Worm (Caenorhabditis elegans) whole organism, L1 larva: ENCODE measurements around the gene hsb-1.

Experiments used
- Y116A8C.19 ChIP-seq: sonication (generic microtip); optimal IDR thresholded peaks from 2 replicates; lab custom pipeline; 2016; ENCODE audit warnings: missing compliant biosample characterization, missing genetic modification characterization, borderline replicate concordance
- aly-2 ChIP-seq: fragments of 150-350 bp; optimal IDR thresholded peaks from 2 replicates; lab custom pipeline; 2014; ENCODE audit warnings: missing biosample characterization, missing genetic modification characterization
- dpl-1 ChIP-seq, 3 experiments: fragments of 150-350 bp in 2 of 3; sonication (generic microtip) in 1 of 3; optimal IDR thresholded peaks; 2 replicates each; lab custom pipeline; 2014 to 2017; ENCODE audit warnings: missing biosample characterization in 3 of 3, missing genetic modification characterization in 3 of 3, missing genetic modification reagents in 3 of 3
- jun-1 ChIP-seq: fragments of 150-350 bp; optimal IDR thresholded peaks from 2 replicates; lab custom pipeline; 2014; ENCODE audit warnings: missing biosample characterization, missing genetic modification reagents, missing genetic modification characterization
- mdl-1 ChIP-seq, 2 experiments: fragments of 150-350 bp; optimal IDR thresholded peaks; 2 replicates each; lab custom pipeline; 2014 to 2017; ENCODE audit warnings: missing biosample characterization in 2 of 2, missing genetic modification characterization in 2 of 2, inconsistent platforms in 1 of 2
- nhr-12 ChIP-seq: sonication (generic microtip); optimal IDR thresholded peaks from 2 replicates; lab custom pipeline; 2017; ENCODE audit warnings: missing biosample characterization, missing genetic modification characterization
- nhr-237 ChIP-seq: fragments of 150-350 bp; optimal IDR thresholded peaks from 2 replicates; lab custom pipeline; 2014; ENCODE audit warnings: missing biosample characterization, missing genetic modification characterization
- skn-1 ChIP-seq: fragments of 150-350 bp; optimal IDR thresholded peaks from 2 replicates; lab custom pipeline; 2014; ENCODE audit warnings: missing biosample characterization, missing genetic modification characterization
- swsn-7 ChIP-seq: sonication (generic microtip); optimal IDR thresholded peaks from 2 replicates; lab custom pipeline; 2016; ENCODE audit warnings: missing genetic modification characterization, missing compliant biosample characterization

ce11 chrIV:12565933-12566540, 989 bp downstream of the hsb-1 start, which contains the start of gene eak-7:
- TF ChIP-seq aly-2 (tag; lab: Kevin White, UChicago) (no peak), jun-1 (tag; lab: Kevin White, UChicago) (no peak), Y116A8C.19 (tag; lab: Kevin White, UChicago) (no peak), dpl-1 (GFP tag; optimal IDR thresholded peaks at IDR 0.05; lab: Kevin White, UChicago) (no peak), nhr-12 (tag; lab: Kevin White, UChicago) (no peak), swsn-7 (tag; lab: Kevin White, UChicago) (no peak), mdl-1 (tag; optimal IDR thresholded peaks at IDR 0.05; lab: Kevin White, UChicago) (no peak), nhr-237 (tag; lab: Kevin White, UChicago) (no peak), skn-1 (tag; lab: Kevin White, UChicago) (no peak)
